Worm (Caenorhabditis elegans): ENCODE measurements around the gene Y116A8C.9.
A peak's percentile ranks its signal among the peaks of the same experiment; 100 is the strongest.

Y116A8C.9 gene

ce11 chrIV:16995425-16995824, 48.8 kb upstream of the Y116A8C.9 start, which contains the start of gene rom-4 (continued):
- TF ChIP-seq sup-37 (GFP tag; optimal IDR thresholded peaks at IDR 0.05) (peak; percentile 19), ceh-90 (tag; optimal IDR thresholded peaks at IDR 0.05) (peak; percentile 92), egl-27 (tag; optimal IDR thresholded peaks at IDR 0.05) (no peak), unc-98 (GFP tag; IDR thresholded peaks at IDR 0.05) (peak; percentile 91), efl-1 (optimal IDR thresholded peaks at IDR 0.05) (peak; percentile 97 to 99), efl-1 (GFP tag; optimal IDR thresholded peaks at IDR 0.05 in 1 of 2) (peak; percentile 96 to 99), dsc-1 (tag; optimal IDR thresholded peaks at IDR 0.05) (peak; percentile 86), blmp-1 (tag; optimal IDR thresholded peaks at IDR 0.05) (peak; percentile 10), snu-23 (GFP tag; optimal IDR thresholded peaks at IDR 0.05) (peak; percentile 85), lsy-2 (tag; optimal IDR thresholded peaks at IDR 0.05) (peak; percentile 79 to 80), pax-3 (tag; optimal IDR thresholded peaks at IDR 0.05) (peak; percentile 85), F16B12.6 (tag; optimal IDR thresholded peaks at IDR 0.05) (peak; percentile 40), lir-3 (tag; optimal IDR thresholded peaks at IDR 0.05; ENCODE audit: poor library complexity) (peak; percentile 95), nhr-71 (tag; optimal IDR thresholded peaks at IDR 0.05) (peak; percentile 88)

- no peak for TF ChIP-seq hlh-4 (tag; optimal IDR thresholded peaks at IDR 0.05)
- TF ChIP-seq snu-23 (GFP tag; optimal IDR thresholded peaks at IDR 0.05), result no peak
- TF ChIP-seq hlh-17 (GFP tag; optimal IDR thresholded peaks at IDR 0.05; ENCODE audit: borderline replicate concordance), result no peak
- no peak for TF ChIP-seq ceh-88 (GFP tag; IDR thresholded peaks at IDR 0.05)
- TF ChIP-seq fos-1 (tag; optimal IDR thresholded peaks at IDR 0.05), result no peak
- no peak for TF ChIP-seq efl-3 (GFP tag; optimal IDR thresholded peaks at IDR 0.05)
Observed at ce11 chrIV:16988397-16988796, 41.8 kb upstream of the Y116A8C.9 start, which contains the start of gene nccd-1. nccd-1 (plus strand) TSS chrIV:16988697.

- no peak for TF ChIP-seq fkh-10 (GFP tag; optimal IDR thresholded peaks at IDR 0.05)
- no peak for TF ChIP-seq ets-5 (GFP tag; IDR thresholded peaks at IDR 0.05)
- no peak for TF ChIP-seq pag-3 (tag; optimal IDR thresholded peaks at IDR 0.05; ENCODE audit: borderline replicate concordance, insufficient read depth)
- TF ChIP-seq lin-14 (GFP tag; optimal IDR thresholded peaks at IDR 0.05), result no peak
Observed at ce11 chrIV:16970390-16970789, 23.8 kb upstream of the Y116A8C.9 start, which contains the start of gene rom-3. rom-3 (minus strand) TSS chrIV:16970490.

- TF ChIP-seq rnt-1 (tag; optimal IDR thresholded peaks at IDR 0.05) (no peak), C16A3.4 (tag; optimal IDR thresholded peaks at IDR 0.05) (no peak), lin-14 (GFP tag; optimal IDR thresholded peaks at IDR 0.05) (no peak), fkh-10 (GFP tag; optimal IDR thresholded peaks at IDR 0.05) (no peak), mep-1 (tag; optimal IDR thresholded peaks at IDR 0.05) (no peak), lsy-2 (tag; optimal IDR thresholded peaks at IDR 0.05) (no peak), nhr-76 (tag; optimal IDR thresholded peaks at IDR 0.05) (no peak), elt-3 (tag; optimal IDR thresholded peaks at IDR 0.05) (no peak), sox-4 (tag; optimal IDR thresholded peaks at IDR 0.05) (no peak), ama-1 (optimal IDR thresholded peaks at IDR 0.05) (no peak), swsn-7 (tag; optimal IDR thresholded peaks at IDR 0.05) (no peak), ceh-8 (GFP tag; optimal IDR thresholded peaks at IDR 0.05) (no peak), skn-1 (tag; optimal IDR thresholded peaks at IDR 0.05) (no peak), hpl-2 (GFP tag; optimal IDR thresholded peaks at IDR 0.05) (no peak), pag-3 (tag; optimal IDR thresholded peaks at IDR 0.05; ENCODE audit: borderline replicate concordance, insufficient read depth) (no peak), unc-30 (tag; optimal IDR thresholded peaks at IDR 0.05) (no peak), lin-35 (GFP tag; optimal IDR thresholded peaks at IDR 0.05) (no peak), hlh-17 (GFP tag; optimal IDR thresholded peaks at IDR 0.05; ENCODE audit: borderline replicate concordance) (no peak), fkh-8 (tag; optimal IDR thresholded peaks at IDR 0.05) (no peak), C34B4.2 (tag; optimal IDR thresholded peaks at IDR 0.05) (no peak)
Observed at ce11 chrIV:16962445-16962844, 15.8 kb upstream of the Y116A8C.9 start.
